Fruit fly (Drosophila melanogaster): ENCODE measurements around the gene Osi23.

Osi23 gene

DNA sequence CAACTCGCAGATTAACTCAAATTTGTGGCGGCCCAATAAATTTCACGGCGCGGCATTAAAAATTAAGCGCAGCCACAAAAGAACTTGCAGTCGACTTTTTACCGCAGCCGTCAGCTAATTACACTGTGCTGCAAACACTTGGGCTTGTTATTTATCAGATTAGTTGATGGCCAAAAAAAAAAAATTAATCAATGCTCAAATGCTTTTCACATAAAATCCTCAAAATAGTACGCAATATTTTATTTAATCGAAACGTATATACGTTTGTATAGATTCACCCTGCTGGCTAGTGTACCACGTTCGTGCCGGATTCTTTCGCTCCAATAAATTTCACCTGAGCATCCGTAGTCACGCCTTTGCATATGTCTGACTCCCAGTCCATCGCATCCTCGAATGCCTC is 31.1 kb downstream of the Osi23 start (continued):
- TF ChIP-seq peb (GFP tag; IDR thresholded peaks at IDR 0.05): no peak
- no peak for TF ChIP-seq CG7745 (tag; optimal IDR thresholded peaks at IDR 0.05)
- TF ChIP-seq CG8388 (GFP tag; optimal IDR thresholded peaks at IDR 0.05): peak; percentile 56
- no peak for TF ChIP-seq fd102C (GFP tag; optimal IDR thresholded peaks at IDR 0.05)
- peak; percentile 70 for TF ChIP-seq gem (tag; optimal IDR thresholded peaks at IDR 0.05)
- TF ChIP-seq MTF-1 (GFP tag; optimal IDR thresholded peaks at IDR 0.05; ENCODE audit: borderline replicate concordance): no peak
- no peak for TF ChIP-seq ac (GFP tag; optimal IDR thresholded peaks at IDR 0.05)
- TF ChIP-seq CG31224 (GFP tag; IDR thresholded peaks at IDR 0.05): no peak
- TF ChIP-seq amos (GFP tag; IDR thresholded peaks at IDR 0.05; ENCODE audit: partially characterized antibody): no peak
- TF ChIP-seq ftz-f1 (GFP tag; optimal IDR thresholded peaks at IDR 0.05): no peak
- no peak; the same call in 1 of the 2 replicates for TF ChIP-seq toy (GFP tag; IDR thresholded peaks at IDR 0.05)
- TF ChIP-seq CG7839 (tag; optimal IDR thresholded peaks at IDR 0.05): peak; percentile 65
- 0 out of 3 replicates have a peak, but pooled peaks have one; percentile 39 for TF ChIP-seq Optix (GFP tag; IDR thresholded peaks at IDR 0.05)
- peak; percentile 59 for TF ChIP-seq Ptx1 (GFP tag; IDR thresholded peaks at IDR 0.05)
- no peak for TF ChIP-seq CG3163 (GFP tag; optimal IDR thresholded peaks at IDR 0.05)
- TF ChIP-seq CG10209 (GFP tag; optimal IDR thresholded peaks at IDR 0.05): no peak
- TF ChIP-seq CG3838 (GFP tag; optimal IDR thresholded peaks at IDR 0.05): no peak
- TF ChIP-seq crp (GFP tag; optimal IDR thresholded peaks at IDR 0.05): no peak
- peak; percentile 53; the same call in 1 of the 3 replicates for TF ChIP-seq CG11695 (GFP tag; IDR thresholded peaks at IDR 0.05)
- TF ChIP-seq CG8944 (GFP tag; optimal IDR thresholded peaks at IDR 0.05): peak; percentile 39
- TF ChIP-seq Hsf (GFP tag; optimal IDR thresholded peaks at IDR 0.05): peak; percentile 62
- TF ChIP-seq CG11696 (GFP tag; IDR thresholded peaks at IDR 0.05): no peak
- peak; percentile 38 for TF ChIP-seq sisA (GFP tag; IDR thresholded peaks at IDR 0.05)
- no peak for TF ChIP-seq inv (GFP tag; IDR thresholded peaks at IDR 0.05; ENCODE audit: partially characterized antibody)
- TF ChIP-seq wdn (GFP tag; IDR thresholded peaks at IDR 0.05): no peak
- TF ChIP-seq Myb (GFP tag; optimal IDR thresholded peaks at IDR 0.05): peak; percentile 21
- TF ChIP-seq Xrp1 (GFP tag; IDR thresholded peaks at IDR 0.05): peak; percentile 78
- peak; percentile 22 for TF ChIP-seq CG15601 (tag; optimal IDR thresholded peaks at IDR 0.05)
- peak; percentile 58 for TF ChIP-seq PHDP (tag; optimal IDR thresholded peaks at IDR 0.05)
- TF ChIP-seq vnd (GFP tag; IDR thresholded peaks at IDR 0.05; ENCODE audit: partially characterized antibody): no peak
- peak; percentile 51; the same call in 1 of the 2 replicates for TF ChIP-seq ttk (GFP tag; IDR thresholded peaks at IDR 0.05)
- TF ChIP-seq CG9817 (tag; optimal IDR thresholded peaks at IDR 0.05): no peak
- TF ChIP-seq ranshi (GFP tag; IDR thresholded peaks at IDR 0.05): peak; percentile 63; the same call in 1 of the 2 replicates
- no peak for TF ChIP-seq CG9876 (GFP tag; optimal IDR thresholded peaks at IDR 0.05)
- TF ChIP-seq pb (GFP tag; optimal IDR thresholded peaks at IDR 0.05): no peak
- TF ChIP-seq CG7357 (GFP tag; IDR thresholded peaks at IDR 0.05): peak; percentile 53; the same call in 1 of the 3 replicates
- TF ChIP-seq Doc2 (GFP tag; IDR thresholded peaks at IDR 0.05): no peak
- TF ChIP-seq ro (GFP tag; IDR thresholded peaks at IDR 0.05): no peak
- no peak for TF ChIP-seq CG42726 (GFP tag; IDR thresholded peaks at IDR 0.05; ENCODE audit: partially characterized antibody)
- peak; percentile 46 for TF ChIP-seq mam (GFP tag; optimal IDR thresholded peaks at IDR 0.05)

dm6 chr3R:30406482-30406881 is 38.4 kb downstream of the Osi23 start:
- TF ChIP-seq psq (GFP tag; optimal IDR thresholded peaks at IDR 0.05) (no peak), sens (GFP tag) (no peak), CG8089 (GFP tag; optimal IDR thresholded peaks at IDR 0.05) (no peak), Ets65A (GFP tag) (peak; percentile 85), HLH4C (GFP tag; IDR thresholded peaks at IDR 0.05; ENCODE audit: partially characterized antibody) (0 out of 3 replicates have a peak, but pooled peaks have one; percentile 25), CG8924 (tag; optimal IDR thresholded peaks at IDR 0.05) (no peak), yki (optimal IDR thresholded peaks at IDR 0.05) (no peak), ATbp (GFP tag; optimal IDR thresholded peaks at IDR 0.05) (no peak)

Measured in whole organism, embryonic.